Fruit fly (Drosophila melanogaster): ENCODE results near the gene Ser.

DNA sequence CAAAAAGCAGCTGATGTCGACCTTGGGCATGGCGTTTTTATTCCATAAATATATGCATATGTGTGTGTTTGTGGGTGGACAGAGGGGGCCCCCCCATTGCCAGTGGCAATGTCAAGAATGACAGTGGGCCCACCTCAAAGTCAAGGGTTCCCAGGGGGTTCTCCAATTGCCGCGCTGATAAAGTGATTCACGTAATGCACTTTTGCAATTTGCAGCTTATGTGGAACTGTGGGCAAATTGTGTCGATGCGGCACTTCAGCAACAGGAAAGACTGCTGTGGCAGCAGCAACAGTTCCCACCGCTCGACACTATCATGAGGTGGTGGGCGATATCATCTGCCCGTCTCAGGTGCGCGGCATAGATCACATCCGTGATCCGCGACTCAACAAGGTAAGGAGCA is 40.1 kb downstream of the Ser start:
- TF ChIP-seq pan (optimal IDR thresholded peaks at IDR 0.05) (no peak), CG8478 (optimal IDR thresholded peaks at IDR 0.05) (no peak), usp (GFP tag; optimal IDR thresholded peaks at IDR 0.05) (no peak), Dll (optimal IDR thresholded peaks at IDR 0.05) (no peak)
